Fruit fly (Drosophila melanogaster) whole organism, adult: Measurements from ENCODE around the gene Cpr64Aa.

Source experiments
- CG12768 ChIP-seq: fragments of 200-800 bp; sonication (Bioruptor generic); optimal IDR thresholded peaks from 2 replicates; lab custom pipeline; 2017; ENCODE audit warnings: missing biosample characterization, missing genetic modification characterization, mild to moderate bottlenecking, moderate library complexity, missing genetic modification reagents
- CG33017 ChIP-seq: fragments of 200-800 bp; sonication (Bioruptor generic); optimal IDR thresholded peaks from 2 replicates; lab custom pipeline; 2018; ENCODE audit warnings: missing biosample characterization, mild to moderate bottlenecking, missing genetic modification characterization, moderate library complexity
- CG5204 ChIP-seq: fragments of 200-800 bp; sonication (Bioruptor generic); optimal IDR thresholded peaks from 2 replicates; lab custom pipeline; 2016; ENCODE audit warnings: missing biosample characterization, missing genetic modification characterization
- CG7045 ChIP-seq: fragments of 200-800 bp; sonication (Bioruptor generic); optimal IDR thresholded peaks from 2 replicates; lab custom pipeline; 2017; ENCODE audit warnings: missing biosample characterization, mild to moderate bottlenecking, missing genetic modification characterization
- CG7101 ChIP-seq: fragments of 200-800 bp; sonication (Bioruptor generic); optimal IDR thresholded peaks from 2 replicates; lab custom pipeline; 2018; ENCODE audit warnings: missing biosample characterization, mild to moderate bottlenecking, missing genetic modification characterization, moderate library complexity
- Clk ChIP-seq: fragments of 200-800 bp; sonication (Bioruptor generic); optimal IDR thresholded peaks from 2 replicates; lab custom pipeline; 2017; ENCODE audit warnings: missing biosample characterization, missing genetic modification characterization
- Crg-1 ChIP-seq: fragments of 200-800 bp; sonication (Bioruptor generic); optimal IDR thresholded peaks from 2 replicates; lab custom pipeline; 2016; ENCODE audit warnings: missing biosample characterization, missing genetic modification characterization
- Hr96 ChIP-seq: fragments of 200-800 bp; sonication (Bioruptor generic); optimal IDR thresholded peaks from 2 replicates; lab custom pipeline; 2016; ENCODE audit warnings: missing biosample characterization, missing genetic modification characterization
- bab1 ChIP-seq: fragments of 200-800 bp; sonication (Bioruptor generic); optimal IDR thresholded peaks from 3 replicates; lab custom pipeline; 2019; ENCODE audit warnings: missing biosample characterization, mild to moderate bottlenecking, missing genetic modification characterization, moderate library complexity
- cnc ChIP-seq, 2 experiments: fragments of >200 bp; optimal IDR thresholded peaks; 2 replicates each; lab custom pipeline; 2017
- kay ChIP-seq: fragments of 200-800 bp; sonication (Bioruptor generic); peaks from one replicate; lab custom pipeline; 2016; ENCODE audit warnings: missing biosample characterization, missing genetic modification characterization, borderline replicate concordance
- ovo ChIP-seq: fragments of 200-800 bp; sonication (Bioruptor generic); optimal IDR thresholded peaks from 2 replicates; lab custom pipeline; 2016; ENCODE audit warnings: missing biosample characterization, missing genetic modification characterization
- pad ChIP-seq: fragments of 200-800 bp; sonication (Bioruptor generic); optimal IDR thresholded peaks from 3 replicates; lab custom pipeline; 2017; ENCODE audit warnings: missing biosample characterization, missing genetic modification characterization, mild to moderate bottlenecking, moderate library complexity, missing genetic modification reagents
- tj ChIP-seq: fragments of 200-800 bp; sonication (Bioruptor generic); optimal IDR thresholded peaks from 3 replicates; lab custom pipeline; 2017; ENCODE audit warnings: missing biosample characterization, mild to moderate bottlenecking, missing genetic modification characterization, moderate library complexity

- no peak for TF ChIP-seq kay
- no peak for TF ChIP-seq bab1 (GFP tag; lab: Kevin White, UChicago)
- no peak for TF ChIP-seq CG5204 (GFP tag; lab: Kevin White, UChicago)
- no peak for TF ChIP-seq pad
- no peak for TF ChIP-seq ovo (GFP tag; lab: Kevin White, UChicago)
- no peak for TF ChIP-seq cnc (optimal IDR thresholded peaks at IDR 0.05; lab: Kevin White, UChicago)
- no peak for TF ChIP-seq Clk (GFP tag; lab: Kevin White, UChicago)
- no peak for TF ChIP-seq CG7101 (tag; lab: Kevin White, UChicago)
- no peak for TF ChIP-seq CG7045 (GFP tag; lab: Kevin White, UChicago)
- no peak for TF ChIP-seq CG12768 (GFP tag; lab: Kevin White, UChicago)
- no peak for TF ChIP-seq tj (GFP tag; lab: Kevin White, UChicago)
- TF ChIP-seq Hr96 (GFP tag; lab: Kevin White, UChicago), result no peak
- TF ChIP-seq Crg-1 (GFP tag; lab: Kevin White, UChicago), result no peak
- TF ChIP-seq CG33017 (tag; lab: Kevin White, UChicago), result no peak
These were observed 27.2 kb upstream of the Cpr64Aa start, which contains the start of gene ImpL2 for dm6 chr3L:4236097-4236572.
